Worm (Caenorhabditis elegans) whole organism, L4/young adult: ENCODE measurements around the gene gpd-3.
A peak's percentile ranks its signal among the peaks of the same experiment; 100 is the strongest.

Source experiments
- W03F9.2 ChIP-seq: fragments of 150-350 bp; optimal IDR thresholded peaks from 2 replicates; lab custom pipeline; 2014; ENCODE audit warnings: missing biosample characterization, missing genetic modification characterization
- dao-5 ChIP-seq: sonication (generic microtip); optimal IDR thresholded peaks from 2 replicates; lab custom pipeline; 2016; ENCODE audit warnings: missing genotype, missing genetic modification characterization, moderate library complexity, missing compliant biosample characterization
- him-1 ChIP-seq: sonication (generic microtip); optimal IDR thresholded peaks from 2 replicates; lab custom pipeline; 2016; ENCODE audit warnings: missing genotype, missing genetic modification reagents, missing genetic modification characterization, missing compliant biosample characterization

Gene gpd-3

DNA sequence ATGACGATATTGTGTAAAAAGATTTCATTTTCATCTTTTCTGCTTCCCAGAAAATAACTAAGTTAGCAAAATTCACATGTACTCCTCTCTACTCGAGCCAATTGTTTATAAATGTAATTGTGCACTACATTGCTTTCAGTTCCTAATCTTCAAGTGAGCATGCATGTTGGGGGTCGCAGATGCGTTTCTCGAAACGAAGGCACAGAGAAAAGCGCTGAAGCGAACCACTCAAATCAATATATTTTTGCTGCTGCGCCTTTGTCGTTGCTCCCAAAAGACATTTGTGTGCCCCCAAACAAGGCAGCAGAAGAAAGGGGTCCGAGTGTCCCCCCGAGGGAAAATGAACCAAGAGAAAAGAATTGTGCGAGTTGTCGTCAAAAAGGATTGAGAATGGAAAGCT is 13.1 kb upstream of the gpd-3 start:
- TF ChIP-seq him-1: peak; percentile 77
- no peak for TF ChIP-seq W03F9.2
- no peak for TF ChIP-seq dao-5

ce11 chrX:3119606-3120005 is 6.5 kb upstream of the gpd-3 start:
- TF ChIP-seq W03F9.2: no peak
- no peak for TF ChIP-seq dao-5
- TF ChIP-seq him-1: no peak

DNA sequence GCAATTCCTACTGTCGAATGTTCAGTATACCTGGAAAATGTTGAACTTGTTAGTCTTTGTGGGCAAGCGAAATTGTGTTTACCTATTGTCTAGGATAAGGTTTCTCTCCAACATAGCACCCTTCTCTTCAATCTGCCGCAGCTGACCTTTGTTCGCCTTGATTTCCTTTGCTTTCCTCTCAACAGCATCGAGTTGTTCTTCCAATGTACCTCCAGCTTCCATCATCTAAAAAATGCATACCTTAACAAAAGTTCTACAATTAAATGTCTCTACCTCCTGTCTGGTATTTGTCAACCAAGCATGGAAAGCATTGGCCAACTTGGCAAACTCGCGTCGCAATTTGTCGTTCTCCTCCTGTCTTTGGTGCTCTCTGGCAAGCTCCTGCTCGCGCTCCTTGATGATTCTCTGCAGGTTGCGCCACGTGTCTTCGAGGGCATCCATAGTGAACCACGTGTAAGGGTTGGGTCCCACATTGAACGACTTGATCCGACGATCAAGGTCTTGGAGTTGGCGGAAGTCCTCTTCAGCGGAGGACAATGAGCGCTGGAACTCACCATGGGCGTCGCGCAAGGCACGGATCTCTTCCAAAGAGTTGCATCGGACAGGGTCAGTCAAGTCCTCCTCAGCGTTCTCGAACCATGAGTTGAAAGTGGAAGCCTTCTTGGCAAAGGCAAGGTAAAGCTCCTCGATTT is 5.6 kb upstream of the gpd-3 start:
- TF ChIP-seq W03F9.2 (no peak), him-1 (no peak), dao-5 (no peak)

DNA sequence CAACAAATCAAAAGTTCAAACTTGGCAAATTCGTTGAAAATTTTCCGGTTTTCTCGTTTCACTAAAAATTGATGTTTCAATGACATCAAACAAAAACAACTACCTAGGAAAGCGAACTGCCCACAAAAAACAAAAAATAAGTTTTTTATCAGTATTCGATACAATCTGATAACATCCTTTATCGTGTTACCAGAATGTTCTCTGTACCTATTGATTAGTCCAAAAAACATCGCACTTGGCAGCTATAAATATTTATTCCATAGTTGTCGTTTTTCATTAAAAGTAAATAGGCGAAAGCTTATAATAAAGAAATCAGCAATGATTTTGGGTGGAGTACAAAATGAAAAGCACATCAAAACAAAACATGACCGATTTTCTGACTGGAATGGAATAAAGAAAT is 4.1 kb upstream of the gpd-3 start:
- no peak for TF ChIP-seq W03F9.2
- no peak for TF ChIP-seq dao-5
- TF ChIP-seq him-1: no peak

DNA sequence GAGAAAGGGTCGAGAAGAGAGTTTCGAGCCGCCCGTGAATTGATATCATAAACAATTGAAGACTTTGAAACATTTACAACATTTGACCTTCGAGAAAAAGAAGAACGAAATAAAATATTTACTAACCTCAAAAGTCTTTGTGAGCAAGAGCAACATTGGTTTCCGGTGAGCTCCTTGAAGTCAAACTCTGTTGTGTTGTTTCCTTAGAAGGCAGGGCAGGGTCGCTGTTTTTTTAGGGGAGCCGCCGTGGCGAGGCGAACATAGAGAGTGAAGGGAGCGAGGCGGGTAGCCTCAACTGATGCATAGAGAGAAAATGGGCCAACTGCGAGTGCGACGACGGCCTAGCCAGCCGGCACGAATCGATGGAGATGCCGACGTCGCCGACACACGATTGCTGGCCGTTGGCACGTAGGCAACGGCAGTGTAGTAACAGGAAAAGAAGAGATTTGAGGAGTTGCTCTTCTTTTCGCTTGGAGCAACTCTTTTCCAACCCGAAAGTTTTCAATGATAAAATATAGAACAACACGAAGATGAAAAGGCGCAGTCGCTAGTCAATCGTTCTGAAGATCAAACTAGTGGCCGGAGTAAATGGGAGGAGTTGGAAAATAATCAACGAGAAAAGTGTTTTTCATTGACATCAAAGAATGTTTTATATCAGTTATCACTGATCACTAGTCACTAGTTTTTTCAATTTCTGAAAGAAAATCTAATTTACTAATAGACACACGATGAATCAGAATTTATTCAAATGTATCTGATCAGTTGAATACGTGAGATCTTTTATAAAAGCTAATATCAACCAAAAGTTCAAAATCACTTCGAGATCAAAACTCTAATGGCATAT is 3.1 kb upstream of the gpd-3 start, which contains the start of gene mai-1:
TSS of gene mai-1 (minus strand) at position 557 of the 844 bp plus-strand sequence.
- TF ChIP-seq him-1: peak; percentile 85
- no peak for TF ChIP-seq W03F9.2
- peak; percentile 42 for TF ChIP-seq dao-5

DNA sequence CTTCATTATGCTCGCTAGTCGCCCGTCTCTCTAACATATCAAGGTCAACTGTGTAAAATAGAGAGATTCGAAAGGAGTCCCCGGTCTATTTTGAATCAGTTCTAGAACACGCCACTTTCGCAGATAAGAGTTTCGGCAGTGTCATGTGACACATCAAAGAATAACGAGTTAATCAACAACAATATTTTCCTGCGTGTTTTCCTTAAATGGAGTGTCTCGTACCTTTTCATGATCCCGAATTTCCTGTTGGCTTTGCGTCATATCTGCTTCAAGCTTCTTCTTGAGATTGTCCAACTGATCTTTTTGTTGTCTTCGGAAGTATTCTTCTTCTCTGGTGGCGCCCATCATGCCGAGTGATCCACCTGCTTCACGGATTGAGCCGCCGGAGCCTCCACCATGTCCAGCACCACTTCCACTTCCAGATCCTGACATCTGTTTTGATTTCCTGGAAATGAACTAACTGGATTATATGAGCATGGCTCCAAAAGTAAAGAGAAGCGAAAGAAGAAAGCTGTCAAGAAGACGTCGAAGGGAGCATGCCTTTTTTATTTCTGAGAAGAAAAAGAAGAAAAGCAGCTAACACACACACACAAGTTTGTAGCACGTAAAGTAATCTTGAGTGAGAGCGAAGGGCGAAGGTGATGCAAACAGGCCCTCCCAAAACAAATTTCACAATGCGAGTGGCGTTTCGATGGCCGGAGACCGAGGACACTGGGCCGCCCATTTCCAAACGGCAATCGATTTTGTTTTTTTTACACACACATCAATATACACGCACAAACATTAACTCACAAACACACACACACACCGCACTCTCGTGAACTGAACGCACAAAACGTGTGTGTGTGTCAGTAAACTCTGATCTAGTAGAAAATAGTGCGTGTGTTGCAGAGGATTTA is 2.2 kb upstream of the gpd-3 start:
- TF ChIP-seq him-1 (no peak), W03F9.2 (peak; percentile 26), dao-5 (no peak)

- TF ChIP-seq W03F9.2: no peak
- TF ChIP-seq him-1: no peak
- no peak for TF ChIP-seq dao-5
Measured at ce11 chrX:3114306-3115133, 1.4 kb upstream of the gpd-3 start, which contains the start of gene gpd-2. Gene gpd-2 (minus strand): TSS chrX:3114689.

DNA sequence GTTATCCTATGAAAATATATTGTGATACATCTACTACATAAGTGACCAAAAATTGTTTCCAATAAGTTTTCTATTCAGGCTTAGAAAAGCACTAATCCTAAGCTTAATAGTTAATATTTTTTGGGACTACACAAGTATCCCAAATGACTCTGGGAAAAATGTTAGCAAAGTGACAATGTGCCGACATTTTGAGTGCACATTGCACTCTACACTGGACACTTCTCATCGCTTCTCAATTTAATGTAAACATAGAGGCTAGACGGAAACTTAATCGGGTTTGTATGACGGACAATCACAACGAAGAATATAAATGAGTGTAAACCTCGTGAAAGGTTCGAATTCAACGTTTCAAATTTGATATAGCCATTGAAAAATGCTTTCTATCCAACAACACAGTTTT is 1.5 kb downstream of the gpd-3 start:
- TF ChIP-seq dao-5 (no peak), him-1 (no peak), W03F9.2 (no peak)

DNA sequence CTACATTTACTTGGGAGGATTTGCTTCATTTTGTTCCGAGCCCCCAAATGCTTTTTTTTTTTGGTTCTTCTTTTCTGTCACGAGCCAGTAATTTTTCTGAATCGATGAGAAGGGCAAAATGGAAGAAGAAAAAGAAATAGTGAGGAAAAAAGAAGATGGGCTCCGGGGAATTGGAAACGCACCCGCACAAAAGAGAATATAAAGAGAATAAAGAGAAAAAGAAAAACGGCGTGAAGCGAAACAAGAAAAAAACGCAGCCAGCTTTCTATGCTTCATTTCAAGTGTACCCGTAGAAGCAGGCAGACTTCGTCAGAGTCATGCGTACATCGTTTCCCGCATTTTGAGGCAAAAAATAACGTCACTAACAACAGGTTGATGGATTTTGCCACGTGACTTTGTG is 2.1 kb downstream of the gpd-3 start:
- no peak for TF ChIP-seq dao-5
- TF ChIP-seq him-1: peak; percentile 76

ce11 chrX:3110576-3110975 is 2.6 kb downstream of the gpd-3 start, which contains the start of gene gpcp-1:
Gene gpcp-1 (minus strand): TSS chrX:3110628.
- TF ChIP-seq dao-5 (no peak), W03F9.2 (no peak), him-1 (no peak)

DNA sequence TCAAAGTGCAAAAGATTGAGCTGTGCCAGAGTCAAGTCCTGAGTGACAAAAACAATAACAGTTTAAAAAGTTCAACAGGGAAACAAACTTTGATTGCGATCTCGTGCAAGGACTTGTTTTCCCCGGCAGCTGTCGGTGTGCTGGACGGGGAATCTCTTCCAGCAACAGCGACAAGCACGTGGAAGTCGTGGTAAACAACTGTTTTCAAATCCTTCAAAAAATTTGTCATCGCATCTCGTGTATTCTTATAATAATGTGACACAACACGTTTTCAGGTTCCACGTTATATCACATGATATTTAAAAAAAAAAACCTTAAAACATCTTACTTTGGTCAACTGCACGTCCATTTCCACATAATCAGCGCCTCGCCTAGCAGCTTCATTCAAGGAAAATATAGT is 4.5 kb downstream of the gpd-3 start:
- TF ChIP-seq W03F9.2: no peak
- no peak for TF ChIP-seq him-1
- TF ChIP-seq dao-5: no peak

- TF ChIP-seq dao-5: no peak
- TF ChIP-seq W03F9.2: peak; percentile 56
- peak; percentile 41 for TF ChIP-seq him-1
Measured at ce11 chrX:3106137-3106536, 7.0 kb downstream of the gpd-3 start, which contains the start of gene K10B3.5. Gene K10B3.5 (minus strand): TSS chrX:3106479.

DNA sequence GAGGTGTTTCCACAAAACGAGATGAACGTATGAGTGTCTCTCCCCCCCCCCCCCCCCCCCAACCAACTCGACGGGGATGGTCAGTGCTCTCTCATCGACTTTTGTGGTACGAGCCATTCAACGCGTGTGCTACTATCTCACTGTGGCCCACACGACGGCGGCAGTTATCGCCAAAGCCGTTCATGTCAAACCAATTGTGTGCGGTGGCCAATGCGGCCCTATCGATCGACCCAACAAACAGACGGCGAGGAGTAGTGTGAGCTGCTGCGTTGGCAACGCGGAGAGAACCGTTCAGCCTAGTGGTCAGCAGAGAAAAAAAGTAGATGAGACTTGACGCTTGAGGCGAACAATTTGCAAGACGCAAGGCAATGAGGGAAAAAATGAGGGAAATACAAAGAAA is 10.3 kb downstream of the gpd-3 start:
- TF ChIP-seq dao-5 (no peak), W03F9.2 (no peak), him-1 (no peak)

- TF ChIP-seq him-1 (no peak), dao-5 (no peak), W03F9.2 (no peak)
Measured at ce11 chrX:3102165-3102564, 11.0 kb downstream of the gpd-3 start, which contains the start of gene ztf-13. Gene ztf-13 (minus strand): TSS chrX:3102175.
